Fruit fly (Drosophila melanogaster): Measurements from ENCODE around the gene CG2983.
A peak's percentile ranks its signal among the peaks of the same experiment; 100 is the strongest.

Gene CG2983

DNA sequence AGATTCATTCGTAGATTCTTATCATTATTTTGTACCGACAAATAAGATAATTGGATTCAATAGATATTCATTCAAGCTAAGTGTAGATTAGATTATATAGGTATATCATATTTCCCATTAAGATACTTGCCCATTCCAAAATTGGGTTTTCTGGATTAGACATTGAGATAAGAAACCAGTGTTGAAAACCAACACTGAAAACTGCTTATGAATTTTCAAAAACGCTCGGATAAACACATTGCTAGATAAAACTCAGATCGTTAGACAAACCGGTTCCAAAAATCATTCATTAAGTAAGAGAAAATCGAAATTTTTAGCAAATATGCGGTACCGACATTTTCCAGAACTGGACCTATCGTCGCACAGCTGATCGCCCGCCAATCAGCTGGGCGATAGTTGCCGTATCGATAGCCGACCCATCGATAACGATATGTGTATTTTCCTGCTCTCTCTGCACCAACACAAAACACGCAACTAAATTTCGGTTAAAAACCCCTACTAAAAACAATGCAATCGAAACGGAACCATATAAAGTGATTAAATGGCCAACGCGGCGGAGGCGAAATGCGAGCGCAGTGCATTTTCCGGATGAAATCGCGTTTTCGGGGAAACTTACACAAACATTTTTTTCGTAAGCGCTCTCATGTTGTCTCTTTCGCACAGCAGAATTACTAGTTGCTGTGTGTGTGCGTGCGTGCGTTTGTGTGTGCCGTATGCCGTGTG lies 38.2 kb downstream of the CG2983 start, which contains the start of the genes NTPase and lilli (continued):
- TF ChIP-seq D19A (tag; optimal IDR thresholded peaks at IDR 0.05) (no peak), C15 (GFP tag; IDR thresholded peaks at IDR 0.05) (no peak), Jarid2 (GFP tag; optimal IDR thresholded peaks at IDR 0.05) (peak; percentile 19), Oaz (GFP tag; IDR thresholded peaks at IDR 0.05) (0 out of 2 replicates have a peak, but pooled peaks have one; percentile 28), ATbp (GFP tag; optimal IDR thresholded peaks at IDR 0.05) (no peak), eyg (GFP tag; optimal IDR thresholded peaks at IDR 0.05) (no peak), HHEX (GFP tag; optimal IDR thresholded peaks at IDR 0.05) (peak; percentile 40), dmrt11E (tag; optimal IDR thresholded peaks at IDR 0.05) (peak; percentile 41), D19B (GFP tag; optimal IDR thresholded peaks at IDR 0.05) (no peak), cato (GFP tag; optimal IDR thresholded peaks at IDR 0.05; ENCODE audit: borderline replicate concordance) (no peak), Nf-YC (tag; optimal IDR thresholded peaks at IDR 0.05) (no peak), CG32767 (GFP tag; IDR thresholded peaks at IDR 0.05) (peak; percentile 28; the same call in 1 of the 2 replicates), Fer2 (tag; optimal IDR thresholded peaks at IDR 0.05) (no peak), dm (GFP tag; optimal IDR thresholded peaks at IDR 0.05) (peak; percentile 48), CG3407 (GFP tag; optimal IDR thresholded peaks at IDR 0.05) (no peak), CG11085 (GFP tag; IDR thresholded peaks at IDR 0.05) (peak; percentile 44), CG17328 (GFP tag; IDR thresholded peaks at IDR 0.05) (peak; percentile 54), Gug (GFP tag; IDR thresholded peaks at IDR 0.05) (peak; percentile 20; the same call in 2 of the 4 replicates), YL-1 (GFP tag; optimal IDR thresholded peaks at IDR 0.05) (peak; percentile 32), CG7372 (GFP tag; IDR thresholded peaks at IDR 0.05) (no peak), ind (GFP tag; optimal IDR thresholded peaks at IDR 0.05) (peak; percentile 79), bcd (GFP tag; optimal IDR thresholded peaks at IDR 0.05) (peak; percentile 56), ham (GFP tag; IDR thresholded peaks at IDR 0.05) (no peak), CG11247 (GFP tag; IDR thresholded peaks at IDR 0.05) (peak; percentile 50), ap (GFP tag; IDR thresholded peaks at IDR 0.05) (peak; percentile 31; the same call in 1 of the 2 replicates), CG3847 (GFP tag; IDR thresholded peaks at IDR 0.05) (peak; percentile 42; the same call in 1 of the 2 replicates), CG17612 (GFP tag; IDR thresholded peaks at IDR 0.05) (no peak), CG12391 (tag; optimal IDR thresholded peaks at IDR 0.05) (peak; percentile 55), CG32532 (GFP tag; IDR thresholded peaks at IDR 0.05) (peak; percentile 9; the same call in 1 of the 2 replicates), seq (GFP tag; IDR thresholded peaks at IDR 0.05) (peak; percentile 34; the same call in 1 of the 2 replicates), CG9215 (GFP tag; IDR thresholded peaks at IDR 0.05) (no peak), klu (GFP tag; IDR thresholded peaks at IDR 0.05) (0 out of 2 replicates have a peak, but pooled peaks have one; percentile 7), CG8388 (GFP tag; optimal IDR thresholded peaks at IDR 0.05) (peak; percentile 35), CG11456 (GFP tag; IDR thresholded peaks at IDR 0.05) (peak; percentile 69; the same call in 1 of the 3 replicates), CG33557 (GFP tag; optimal IDR thresholded peaks at IDR 0.05) (no peak), pnt (GFP tag; optimal IDR thresholded peaks at IDR 0.05) (peak; percentile 68), CG2199 (GFP tag; IDR thresholded peaks at IDR 0.05) (peak; percentile 20; the same call in 1 of the 3 replicates), CG10209 (GFP tag; optimal IDR thresholded peaks at IDR 0.05) (peak; percentile 59), gro (GFP tag; optimal IDR thresholded peaks at IDR 0.05) (peak; percentile 18), slou (GFP tag; optimal IDR thresholded peaks at IDR 0.05) (no peak), emc (GFP tag; optimal IDR thresholded peaks at IDR 0.05) (no peak), pfk (GFP tag; optimal IDR thresholded peaks at IDR 0.05) (no peak), CG15073 (GFP tag; optimal IDR thresholded peaks at IDR 0.05) (no peak), CG9932 (GFP tag; IDR thresholded peaks at IDR 0.05) (peak; percentile 67), CG13296 (GFP tag; optimal IDR thresholded peaks at IDR 0.05) (no peak), CG17829 (tag; optimal IDR thresholded peaks at IDR 0.05) (peak; percentile 36), CG9876 (GFP tag; optimal IDR thresholded peaks at IDR 0.05) (peak; percentile 66), CG11723 (GFP tag; optimal IDR thresholded peaks at IDR 0.05) (peak; percentile 31), CG1024 (GFP tag; IDR thresholded peaks at IDR 0.05) (no peak), CG5245 (GFP tag; optimal IDR thresholded peaks at IDR 0.05) (peak; percentile 75)

Data from whole organism, embryonic.